Worm (Caenorhabditis elegans): ENCODE measurements around the gene elt-2.

- TF ChIP-seq ztf-4 (tag; optimal IDR thresholded peaks at IDR 0.05) (no peak), nhr-12 (tag; optimal IDR thresholded peaks at IDR 0.05) (no peak), elt-1 (tag; optimal IDR thresholded peaks at IDR 0.05) (no peak), aly-2 (tag; optimal IDR thresholded peaks at IDR 0.05) (no peak), pha-4 (tag; optimal IDR thresholded peaks at IDR 0.05) (no peak)
Measured at ce11 chrX:10440781-10441180, 40.3 kb upstream of the elt-2 start.

Data from whole organism, L3 larva.